Fruit fly (Drosophila melanogaster) whole organism, embryonic: ENCODE measurements around the gene mTor.
A peak's percentile ranks its signal among the peaks of the same experiment; 100 is the strongest.

Experiments
- Aef1 ChIP-seq: fragments of 200-800 bp; sonication (Bioruptor generic); IDR thresholded peaks from 3 replicates; pipeline ENCODE4 v1.3.6; 2022; ENCODE audit warnings: missing biosample characterization, missing genetic modification characterization
- Atf-2 ChIP-seq: fragments of 200-800 bp; sonication (Bioruptor generic); optimal IDR thresholded peaks from 2 replicates; lab custom pipeline; 2016; ENCODE audit warnings: missing biosample characterization, missing genetic modification characterization
- CG10543 ChIP-seq: fragments of 200-800 bp; sonication (Bioruptor generic); optimal IDR thresholded peaks from 3 replicates; lab custom pipeline; 2017; ENCODE audit warnings: missing biosample characterization, mild to moderate bottlenecking, missing genetic modification characterization, moderate library complexity
- CG10959 ChIP-seq: fragments of 200-800 bp; sonication (Bioruptor generic); IDR thresholded peaks from 2 replicates; pipeline ENCODE4 v1.3.6; 2022; ENCODE audit warnings: missing biosample characterization, missing genetic modification characterization
- CG12071 ChIP-seq: fragments of 200-800 bp; sonication (Bioruptor generic); optimal IDR thresholded peaks from 3 replicates; lab custom pipeline; 2018; ENCODE audit warnings: missing biosample characterization, mild to moderate bottlenecking, missing genetic modification characterization
- CG13296 ChIP-seq: fragments of 200-800 bp; sonication (Bioruptor generic); optimal IDR thresholded peaks from 3 replicates; lab custom pipeline; 2018; ENCODE audit warnings: missing biosample characterization, mild to moderate bottlenecking, missing genetic modification characterization
- CG1602 ChIP-seq: fragments of 200-800 bp; sonication (Bioruptor generic); optimal IDR thresholded peaks from 3 replicates; lab custom pipeline; 2016; ENCODE audit warnings: missing biosample characterization, missing genetic modification characterization
- CG16779 ChIP-seq: fragments of 200-800 bp; sonication (Bioruptor generic); IDR thresholded peaks from 2 replicates; pipeline ENCODE4 v1.3.6; 2022; ENCODE audit warnings: missing biosample characterization, missing genetic modification characterization
- CG16813 ChIP-seq: fragments of 200-800 bp; sonication (Bioruptor generic); IDR thresholded peaks from 3 replicates; pipeline ENCODE4 v1.3.6; 2022; ENCODE audit warnings: missing biosample characterization, missing genetic modification characterization; ENCODE audit not compliant: partially characterized antibody
- CG17361 ChIP-seq: fragments of 200-800 bp; sonication (Bioruptor generic); IDR thresholded peaks from 3 replicates; pipeline ENCODE4 v1.3.6; 2022; ENCODE audit warnings: missing biosample characterization, missing genetic modification characterization
- CG17912 ChIP-seq: fragments of 200-800 bp; sonication (Bioruptor generic); optimal IDR thresholded peaks from 2 replicates; lab custom pipeline; 2018; ENCODE audit warnings: missing biosample characterization, mild to moderate bottlenecking, missing genetic modification characterization
- CG1792 ChIP-seq: fragments of 200-800 bp; sonication (Bioruptor generic); optimal IDR thresholded peaks from 2 replicates; lab custom pipeline; 2016; ENCODE audit warnings: missing biosample characterization, missing genetic modification characterization
- CG18011 ChIP-seq: fragments of 200-800 bp; sonication (Bioruptor generic); optimal IDR thresholded peaks from 2 replicates; lab custom pipeline; 2017; ENCODE audit warnings: missing biosample characterization, missing genetic modification characterization, mild to moderate bottlenecking, moderate library complexity, missing genotype
- CG18476 ChIP-seq: fragments of 200-800 bp; sonication (Bioruptor generic); optimal IDR thresholded peaks from 2 replicates; lab custom pipeline; 2016; ENCODE audit warnings: missing biosample characterization, mild to moderate bottlenecking, missing genetic modification characterization
- CG2129 ChIP-seq: fragments of 200-800 bp; sonication (Bioruptor generic); IDR thresholded peaks from 2 replicates; pipeline ENCODE4 v1.3.6; 2022; ENCODE audit warnings: missing biosample characterization, missing genetic modification characterization; ENCODE audit not compliant: partially characterized antibody
- CG30403 ChIP-seq: fragments of 200-800 bp; sonication (Bioruptor generic); optimal IDR thresholded peaks from 3 replicates; lab custom pipeline; 2016; ENCODE audit warnings: missing biosample characterization, missing genetic modification characterization
- CG31388 ChIP-seq: fragments of 200-800 bp; sonication (Bioruptor generic); optimal IDR thresholded peaks from 2 replicates; lab custom pipeline; 2016; ENCODE audit warnings: missing biosample characterization, missing genetic modification characterization
- CG32767 ChIP-seq: fragments of 200-800 bp; sonication (Bioruptor generic); IDR thresholded peaks from 2 replicates; pipeline ENCODE4 v1.3.6; 2022; ENCODE audit warnings: missing biosample characterization, missing genetic modification characterization
- CG3726 ChIP-seq: fragments of 200-800 bp; sonication (Bioruptor generic); IDR thresholded peaks from 3 replicates; pipeline ENCODE4, ENCODE4 v1.3.6; 2022; ENCODE audit warnings: missing biosample characterization, missing genetic modification characterization
- CG4707 ChIP-seq: fragments of 200-800 bp; sonication (Bioruptor generic); optimal IDR thresholded peaks from 2 replicates; lab custom pipeline; 2018; ENCODE audit warnings: missing biosample characterization, mild to moderate bottlenecking, missing genetic modification characterization, moderate library complexity
- CG6272 ChIP-seq: fragments of 200-800 bp; sonication (Bioruptor generic); IDR thresholded peaks from 2 replicates; pipeline ENCODE4 v1.3.6; 2022; ENCODE audit warnings: missing biosample characterization, missing genetic modification characterization
- CG6854 ChIP-seq: fragments of 200-800 bp; sonication (Bioruptor generic); optimal IDR thresholded peaks from 3 replicates; lab custom pipeline; 2017; ENCODE audit warnings: missing biosample characterization, mild to moderate bottlenecking, missing genetic modification characterization
- CG7786 ChIP-seq: fragments of 200-800 bp; sonication (Bioruptor generic); optimal IDR thresholded peaks from 2 replicates; lab custom pipeline; 2016; ENCODE audit warnings: missing biosample characterization, missing genetic modification characterization
- CG7963 ChIP-seq: fragments of 200-800 bp; sonication (Bioruptor generic); IDR thresholded peaks from 3 replicates; pipeline ENCODE4 v1.3.6; 2022; ENCODE audit warnings: missing biosample characterization, missing genetic modification characterization; ENCODE audit not compliant: partially characterized antibody
- CG8478 ChIP-seq: fragments of >200 bp; optimal IDR thresholded peaks from 2 replicates; lab custom pipeline; 2018
- CG9609 ChIP-seq: fragments of 200-800 bp; sonication (Bioruptor generic); optimal IDR thresholded peaks from 3 replicates; lab custom pipeline; 2016; ENCODE audit warnings: missing biosample characterization, missing genetic modification characterization
- Doc2 ChIP-seq: fragments of 200-800 bp; sonication (Bioruptor generic); IDR thresholded peaks from 2 replicates; pipeline ENCODE4 v1.3.6; 2022; ENCODE audit warnings: missing biosample characterization, missing genetic modification characterization
- Drgx ChIP-seq: fragments of 200-800 bp; sonication (Bioruptor generic); IDR thresholded peaks from 2 replicates; pipeline ENCODE4 v1.3.6; 2022; ENCODE audit warnings: missing biosample characterization, missing genetic modification characterization
- E2f2 ChIP-seq: fragments of 200-800 bp; sonication (Bioruptor generic); IDR thresholded peaks from 2 replicates; pipeline ENCODE4 v1.3.6; 2022; ENCODE audit warnings: missing biosample characterization, missing genetic modification characterization
- Eip74EF ChIP-seq, 2 experiments: fragments of 200-800 bp in 1 of 2; fragments of >200 bp in 1 of 2; sonication (Bioruptor generic) in 1 of 2; optimal IDR thresholded peaks; 2 replicates each; lab custom pipeline; 2017 to 2019; ENCODE audit warnings: missing biosample characterization in 2 of 2, missing genetic modification characterization in 2 of 2, mild to moderate bottlenecking in 1 of 2, moderate library complexity in 1 of 2
- Ets65A ChIP-seq: fragments of 200-800 bp; sonication (Bioruptor generic); peaks from one replicate; lab custom pipeline; 2016; ENCODE audit warnings: missing biosample characterization, missing genetic modification characterization
- H2.0 ChIP-seq: fragments of 200-800 bp; sonication (Bioruptor generic); IDR thresholded peaks from 2 replicates; pipeline ENCODE4 v1.3.6; 2022; ENCODE audit warnings: missing biosample characterization, missing genetic modification characterization
- MBD-R2 ChIP-seq: fragments of 200-800 bp; sonication (Bioruptor generic); IDR thresholded peaks from 2 replicates; pipeline ENCODE4 v1.3.6; 2022; ENCODE audit warnings: missing biosample characterization, missing genetic modification characterization
- Oli ChIP-seq: fragments of 200-800 bp; sonication (Bioruptor generic); optimal IDR thresholded peaks from 2 replicates; lab custom pipeline; 2018; ENCODE audit warnings: missing biosample characterization, mild to moderate bottlenecking, missing genetic modification characterization, moderate library complexity
- Optix ChIP-seq: fragments of 200-800 bp; sonication (Bioruptor generic); IDR thresholded peaks from 3 replicates; pipeline ENCODE4 v1.3.6; 2022; ENCODE audit warnings: missing biosample characterization, missing genetic modification characterization
- Six4 ChIP-seq: fragments of 200-800 bp; sonication (Bioruptor generic); optimal IDR thresholded peaks from 2 replicates; lab custom pipeline; 2016; ENCODE audit warnings: missing biosample characterization, missing genetic modification characterization
- Sox100B ChIP-seq: fragments of 200-800 bp; sonication (Bioruptor generic); optimal IDR thresholded peaks from 3 replicates; lab custom pipeline; 2018; ENCODE audit warnings: missing biosample characterization, mild to moderate bottlenecking, missing genetic modification characterization
- Vsx1 ChIP-seq: fragments of 200-800 bp; sonication (Bioruptor generic); optimal IDR thresholded peaks from 2 replicates; lab custom pipeline; 2017; ENCODE audit warnings: missing biosample characterization, mild to moderate bottlenecking, missing genetic modification characterization, missing genetic modification reagents
- ap ChIP-seq: fragments of 200-800 bp; sonication (Bioruptor generic); IDR thresholded peaks from 2 replicates; pipeline ENCODE4 v1.3.6; 2022; ENCODE audit warnings: missing biosample characterization, missing genetic modification characterization
- bbx ChIP-seq: fragments of 200-800 bp; sonication (Bioruptor generic); IDR thresholded peaks from 2 replicates; pipeline ENCODE4 v1.3.6; 2022; ENCODE audit warnings: missing biosample characterization, missing genetic modification characterization; ENCODE audit not compliant: partially characterized antibody
- cas ChIP-seq: fragments of 200-800 bp; sonication (Bioruptor generic); IDR thresholded peaks from 2 replicates; pipeline ENCODE4 v1.3.6; 2022; ENCODE audit warnings: missing biosample characterization, missing genetic modification characterization
- crp ChIP-seq, 2 experiments: fragments of 200-800 bp; sonication (Bioruptor generic); optimal IDR thresholded peaks; 2 replicates in 1 of 2; 3 replicates in 1 of 2; lab custom pipeline; 2017; ENCODE audit warnings: missing biosample characterization in 2 of 2, missing genetic modification characterization in 2 of 2, mild to moderate bottlenecking in 1 of 2, moderate library complexity in 1 of 2
- dmrt99B ChIP-seq: fragments of 200-800 bp; sonication (Bioruptor generic); optimal IDR thresholded peaks from 2 replicates; lab custom pipeline; 2018; ENCODE audit warnings: missing biosample characterization, mild to moderate bottlenecking, missing genetic modification characterization, moderate library complexity
- hb ChIP-seq: fragments of 200-800 bp; sonication (Bioruptor generic); IDR thresholded peaks from 3 replicates; pipeline ENCODE4 v1.3.6; 2022; ENCODE audit warnings: missing biosample characterization, missing genetic modification characterization; ENCODE audit not compliant: partially characterized antibody
- pfk ChIP-seq: fragments of 200-800 bp; sonication (Bioruptor generic); optimal IDR thresholded peaks from 2 replicates; lab custom pipeline; 2018; ENCODE audit warnings: missing biosample characterization, mild to moderate bottlenecking, missing genetic modification characterization, moderate library complexity
- ro ChIP-seq: fragments of 200-800 bp; sonication (Bioruptor generic); IDR thresholded peaks from 2 replicates; pipeline ENCODE4 v1.3.6; 2022; ENCODE audit warnings: missing biosample characterization, missing genetic modification characterization
- tx ChIP-seq: fragments of 200-800 bp; sonication (Bioruptor generic); optimal IDR thresholded peaks from 2 replicates; lab custom pipeline; 2016; ENCODE audit warnings: missing biosample characterization, missing genetic modification characterization
- zfh1 ChIP-seq: fragments of 200-800 bp; sonication (Bioruptor generic); IDR thresholded peaks from 3 replicates; pipeline ENCODE4 v1.3.6; 2022; ENCODE audit warnings: missing biosample characterization, missing genetic modification characterization

mTor gene

dm6 chr2L:12966290-12966689 is 38.0 kb upstream of the mTor start, which contains the start of gene CG16800:
TSS of gene CG16800 (plus strand) at chr2L:12966590.
- TF ChIP-seq CG17361 (GFP tag; lab: Robert Waterston, UW) (no peak), Drgx (GFP tag; lab: Robert Waterston, UW) (no peak), Doc2 (no peak), CG1792 (GFP tag; lab: Kevin White, UChicago) (no peak), crp (GFP tag; optimal IDR thresholded peaks at IDR 0.05; lab: Kevin White, UChicago) (no peak), Six4 (GFP tag; lab: Kevin White, UChicago) (no peak), CG31388 (GFP tag; lab: Kevin White, UChicago) (no peak), Aef1 (GFP tag; lab: Robert Waterston, UW) (no peak), CG6854 (GFP tag; lab: Kevin White, UChicago) (no peak), CG2129 (no peak), Eip74EF (GFP tag; optimal IDR thresholded peaks at IDR 0.05; lab: Kevin White, UChicago) (no peak), Vsx1 (GFP tag; lab: Kevin White, UChicago) (no peak)

dm6 chr2L:12969569-12969968 is 34.7 kb upstream of the mTor start:
- no peak for TF ChIP-seq CG18011
- peak; percentile 90 for TF ChIP-seq Ets65A (GFP tag; lab: Kevin White, UChicago)

dm6 chr2L:12974045-12974539 is 30.2 kb upstream of the mTor start, which contains the start of gene Vha68-2:
TSS of gene Vha68-2 (plus strand) at chr2L:12974322.
- peak; percentile 14 for TF ChIP-seq dmrt99B
- TF ChIP-seq CG30403 (GFP tag; lab: Kevin White, UChicago): peak; percentile 63
- peak; percentile 56 for TF ChIP-seq H2.0 (GFP tag; lab: Robert Waterston, UW)
- TF ChIP-seq CG4707: peak; percentile 73
- TF ChIP-seq tx: peak; percentile 38
- TF ChIP-seq CG16813 (GFP tag; lab: Robert Waterston, UW): no peak
- peak; percentile 14 for TF ChIP-seq CG7786 (GFP tag; lab: Kevin White, UChicago)
- TF ChIP-seq cas (GFP tag; lab: Robert Waterston, UW): no peak
- TF ChIP-seq E2f2 (GFP tag; lab: Robert Waterston, UW): peak; percentile 48
- TF ChIP-seq CG3726: no peak
- TF ChIP-seq pfk (GFP tag; lab: Kevin White, UChicago): peak; percentile 19
- no peak for TF ChIP-seq Optix
- TF ChIP-seq CG16779: no peak
- TF ChIP-seq CG32767 (GFP tag; lab: Robert Waterston, UW): no peak
- peak; percentile 59; the same call in 1 of the 3 replicates for TF ChIP-seq CG7963 (GFP tag; lab: Robert Waterston, UW)
- TF ChIP-seq CG10959 (GFP tag; lab: Robert Waterston, UW): 0 out of 2 replicates have a peak, but pooled peaks have one; percentile 7
- no peak for TF ChIP-seq CG6272 (GFP tag; lab: Robert Waterston, UW)
- TF ChIP-seq CG13296 (GFP tag; lab: Kevin White, UChicago): peak; percentile 41
- TF ChIP-seq bbx (GFP tag; lab: Robert Waterston, UW): peak; percentile 73
- peak; percentile 25 for TF ChIP-seq Atf-2 (GFP tag; lab: Kevin White, UChicago)
- TF ChIP-seq CG1602 (GFP tag; lab: Kevin White, UChicago): peak; percentile 18
- TF ChIP-seq zfh1 (GFP tag; lab: Robert Waterston, UW): peak; percentile 75
- TF ChIP-seq MBD-R2 (GFP tag; lab: Robert Waterston, UW): peak; percentile 64
- peak in 1 of 2 experiments; percentile 31 for TF ChIP-seq crp (GFP tag; optimal IDR thresholded peaks at IDR 0.05; lab: Kevin White, UChicago)
- TF ChIP-seq Oli (tag; lab: Kevin White, UChicago): peak; percentile 36
- TF ChIP-seq ap (GFP tag; lab: Robert Waterston, UW): 0 out of 2 replicates have a peak, but pooled peaks have one; percentile 2
- peak; percentile 82 for TF ChIP-seq CG17912 (GFP tag; lab: Kevin White, UChicago)
- TF ChIP-seq Sox100B (GFP tag; lab: Kevin White, UChicago): no peak
- TF ChIP-seq CG8478: no peak
- peak; percentile 32; the same call in 1 of the 2 replicates for TF ChIP-seq ro
- TF ChIP-seq CG9609 (GFP tag; lab: Kevin White, UChicago): peak; percentile 25
- TF ChIP-seq CG10543 (GFP tag; lab: Kevin White, UChicago): peak; percentile 86
- peak; percentile 25 for TF ChIP-seq CG12071
- TF ChIP-seq CG18476 (GFP tag; lab: Kevin White, UChicago): peak; percentile 95
- TF ChIP-seq hb (GFP tag; lab: Robert Waterston, UW): peak; percentile 71
